Worm (Caenorhabditis elegans): Measurements from ENCODE around the gene wht-6.

- no peak for TF ChIP-seq nhr-42 (GFP tag; IDR thresholded peaks at IDR 0.05)
- TF ChIP-seq ceh-82 (tag; optimal IDR thresholded peaks at IDR 0.05) = no peak
- no peak for TF ChIP-seq nhr-48 (tag; optimal IDR thresholded peaks at IDR 0.05)
- no peak for TF ChIP-seq egl-43 (GFP tag; IDR thresholded peaks at IDR 0.05)
- TF ChIP-seq php-3 (GFP tag; IDR thresholded peaks at IDR 0.05) = no peak
Observed at ce11 chrIII:6462610-6463009, 8.9 kb upstream of the wht-6 start, which contains the start of gene T26A5.8.

Measured in whole organism, L4 larva.